Fruit fly (Drosophila melanogaster) whole organism, prepupa: ENCODE measurements around the gene CG4709.

Experiments used
- Blimp-1 ChIP-seq: fragments of 200-800 bp; sonication (Bioruptor generic); optimal IDR thresholded peaks from 3 replicates; lab custom pipeline; 2017; ENCODE audit warnings: missing biosample characterization, missing genetic modification characterization, mild to moderate bottlenecking, moderate library complexity, missing genetic modification reagents
- CG10631 ChIP-seq: fragments of 200-800 bp; sonication (Bioruptor generic); optimal IDR thresholded peaks from 2 replicates; lab custom pipeline; 2016; ENCODE audit warnings: missing biosample characterization, missing genetic modification characterization
- CG10669 ChIP-seq: fragments of 200-800 bp; sonication (Bioruptor generic); optimal IDR thresholded peaks from 3 replicates; lab custom pipeline; 2018; ENCODE audit warnings: missing biosample characterization, mild to moderate bottlenecking, missing genetic modification characterization, moderate library complexity
- CG11762 ChIP-seq: fragments of 200-800 bp; sonication (Bioruptor generic); optimal IDR thresholded peaks from 3 replicates; lab custom pipeline; 2016; ENCODE audit warnings: missing biosample characterization, missing genetic modification characterization; ENCODE audit not compliant: insufficient read depth
- CG11902 ChIP-seq: fragments of 200-800 bp; sonication (Bioruptor generic); optimal IDR thresholded peaks from 3 replicates; lab custom pipeline; 2016; ENCODE audit warnings: missing biosample characterization, missing genetic modification characterization
- CG15336 ChIP-seq: fragments of 200-800 bp; sonication (Bioruptor generic); IDR thresholded peaks from 2 replicates; pipeline ENCODE4 v1.3.6; 2022; ENCODE audit warnings: missing biosample characterization, missing genetic modification characterization
- CG1621 ChIP-seq: fragments of 200-800 bp; sonication (Bioruptor generic); optimal IDR thresholded peaks from 3 replicates; lab custom pipeline; 2018; ENCODE audit warnings: missing biosample characterization, mild to moderate bottlenecking, missing genetic modification characterization
- CG31627 ChIP-seq: fragments of 200-800 bp; sonication (Bioruptor generic); optimal IDR thresholded peaks from 3 replicates; lab custom pipeline; 2016; ENCODE audit warnings: missing biosample characterization, missing genetic modification characterization
- CG32006 ChIP-seq: fragments of 200-800 bp; sonication (Bioruptor generic); optimal IDR thresholded peaks from 3 replicates; lab custom pipeline; 2017; ENCODE audit warnings: missing biosample characterization, mild to moderate bottlenecking, missing genetic modification characterization
- CG34406 ChIP-seq: fragments of 200-800 bp; sonication (Bioruptor generic); optimal IDR thresholded peaks from 3 replicates; lab custom pipeline; 2016; ENCODE audit warnings: missing biosample characterization, missing genetic modification characterization
- CG3919 ChIP-seq: fragments of 200-800 bp; sonication (Bioruptor generic); optimal IDR thresholded peaks from 3 replicates; lab custom pipeline; 2016; ENCODE audit warnings: missing biosample characterization, missing genetic modification characterization
- CG6163 ChIP-seq: fragments of 200-800 bp; sonication (Bioruptor generic); IDR thresholded peaks from 3 replicates; pipeline ENCODE4 v1.3.6; 2022; ENCODE audit warnings: missing biosample characterization, missing genetic modification characterization
- CG6276 ChIP-seq: fragments of 200-800 bp; sonication (Bioruptor generic); optimal IDR thresholded peaks from 2 replicates; lab custom pipeline; 2017; ENCODE audit warnings: missing biosample characterization, mild to moderate bottlenecking, missing genetic modification characterization
- CG6808 ChIP-seq: fragments of 200-800 bp; sonication (Bioruptor generic); optimal IDR thresholded peaks from 3 replicates; lab custom pipeline; 2017; ENCODE audit warnings: missing biosample characterization, missing genetic modification characterization, mild to moderate bottlenecking, moderate library complexity, missing genetic modification reagents
- CG6854 ChIP-seq: fragments of 200-800 bp; sonication (Bioruptor generic); optimal IDR thresholded peaks from 2 replicates; lab custom pipeline; 2017; ENCODE audit warnings: missing biosample characterization, mild to moderate bottlenecking, missing genetic modification characterization
- CG7368 ChIP-seq: fragments of 200-800 bp; sonication (Bioruptor generic); optimal IDR thresholded peaks from 3 replicates; lab custom pipeline; 2016; ENCODE audit warnings: missing biosample characterization, missing genetic modification characterization
- CG8119 ChIP-seq: fragments of 200-800 bp; sonication (Bioruptor generic); IDR thresholded peaks from 3 replicates; pipeline ENCODE4 v1.3.6; 2022; ENCODE audit warnings: missing biosample characterization, missing genetic modification characterization
- CG8319 ChIP-seq: fragments of 200-800 bp; sonication (Bioruptor generic); optimal IDR thresholded peaks from 3 replicates; lab custom pipeline; 2016; ENCODE audit warnings: missing biosample characterization, missing genetic modification characterization
- CG8632 ChIP-seq: fragments of 200-800 bp; sonication (Bioruptor generic); optimal IDR thresholded peaks from 3 replicates; lab custom pipeline; 2016; ENCODE audit warnings: missing biosample characterization, missing genetic modification characterization
- CG9139 ChIP-seq: fragments of 200-800 bp; sonication (Bioruptor generic); optimal IDR thresholded peaks from 3 replicates; lab custom pipeline; 2017; ENCODE audit warnings: missing biosample characterization, mild to moderate bottlenecking, missing genetic modification characterization
- Eip75B ChIP-seq: fragments of 200-800 bp; sonication (Bioruptor generic); optimal IDR thresholded peaks from 3 replicates; lab custom pipeline; 2016; ENCODE audit warnings: missing biosample characterization, missing genetic modification characterization
- Eip78C ChIP-seq: fragments of 200-800 bp; sonication (Bioruptor generic); peaks from one replicate; lab custom pipeline; 2016; ENCODE audit warnings: missing biosample characterization, missing genetic modification characterization
- Eip93F ChIP-seq: fragments of 200-800 bp; sonication (Bioruptor generic); optimal IDR thresholded peaks from 2 replicates; lab custom pipeline; 2016; ENCODE audit warnings: missing biosample characterization, mild to moderate bottlenecking, missing genetic modification characterization
- Ets21C ChIP-seq: fragments of 200-800 bp; sonication (Bioruptor generic); optimal IDR thresholded peaks from 3 replicates; lab custom pipeline; 2016; ENCODE audit warnings: missing biosample characterization, missing genetic modification characterization
- Gug ChIP-seq: fragments of 200-800 bp; sonication (Bioruptor generic); IDR thresholded peaks from 2 replicates; pipeline ENCODE4 v1.3.6; 2022; ENCODE audit warnings: missing biosample characterization, missing genetic modification characterization
- Hr39 ChIP-seq: fragments of 200-800 bp; sonication (Bioruptor generic); optimal IDR thresholded peaks from 2 replicates; lab custom pipeline; 2016; ENCODE audit warnings: missing biosample characterization, missing genetic modification characterization
- Hr4 ChIP-seq: fragments of 200-800 bp; sonication (Bioruptor generic); optimal IDR thresholded peaks from 3 replicates; lab custom pipeline; 2016; ENCODE audit warnings: missing biosample characterization, missing genetic modification characterization
- Met ChIP-seq: fragments of 200-800 bp; sonication (Bioruptor generic); optimal IDR thresholded peaks from 3 replicates; lab custom pipeline; 2016; ENCODE audit warnings: missing biosample characterization, missing genetic modification characterization
- OdsH ChIP-seq: fragments of 200-800 bp; sonication (Bioruptor generic); optimal IDR thresholded peaks from 3 replicates; lab custom pipeline; 2016; ENCODE audit warnings: missing biosample characterization, missing genetic modification characterization
- Smox ChIP-seq: fragments of 200-800 bp; sonication (Bioruptor generic); optimal IDR thresholded peaks from 3 replicates; lab custom pipeline; 2016; ENCODE audit warnings: missing biosample characterization, missing genetic modification characterization
- Sox102F ChIP-seq: fragments of 200-800 bp; sonication (Bioruptor generic); optimal IDR thresholded peaks from 2 replicates; lab custom pipeline; 2016; ENCODE audit warnings: missing biosample characterization, mild to moderate bottlenecking, missing genetic modification characterization
- Sox14 ChIP-seq: fragments of 200-800 bp; sonication (Bioruptor generic); optimal IDR thresholded peaks from 3 replicates; lab custom pipeline; 2016; ENCODE audit warnings: missing biosample characterization, missing genetic modification characterization
- Sox15 ChIP-seq: fragments of 200-800 bp; sonication (Bioruptor generic); optimal IDR thresholded peaks from 3 replicates; lab custom pipeline; 2016; ENCODE audit warnings: missing biosample characterization, missing genetic modification characterization
- achi ChIP-seq: fragments of 200-800 bp; sonication (Bioruptor generic); optimal IDR thresholded peaks from 3 replicates; lab custom pipeline; 2016; ENCODE audit warnings: missing biosample characterization, missing genetic modification characterization
- acj6 ChIP-seq: fragments of 200-800 bp; sonication (Bioruptor generic); optimal IDR thresholded peaks from 3 replicates; lab custom pipeline; 2016; ENCODE audit warnings: missing biosample characterization, missing genetic modification characterization
- cyc ChIP-seq: fragments of 200-800 bp; sonication (Bioruptor generic); optimal IDR thresholded peaks from 3 replicates; lab custom pipeline; 2016; ENCODE audit warnings: missing biosample characterization, missing genetic modification characterization
- dsx ChIP-seq: fragments of 200-800 bp; optimal IDR thresholded peaks from 3 replicates; lab custom pipeline; 2019; ENCODE audit warnings: missing biosample characterization, mild to moderate bottlenecking, missing genetic modification characterization, moderate library complexity; ENCODE audit not compliant: poor library complexity, severe bottlenecking
- eg ChIP-seq: fragments of 200-800 bp; sonication (Bioruptor generic); IDR thresholded peaks from 3 replicates; pipeline ENCODE4 v1.3.6; 2022; ENCODE audit warnings: missing biosample characterization, missing genetic modification characterization
- esn ChIP-seq: fragments of 200-800 bp; sonication (Bioruptor generic); optimal IDR thresholded peaks from 2 replicates; lab custom pipeline; 2016; ENCODE audit warnings: missing biosample characterization, mild to moderate bottlenecking, missing genetic modification characterization, moderate library complexity
- fd59A ChIP-seq: fragments of 200-800 bp; sonication (Bioruptor generic); optimal IDR thresholded peaks from 2 replicates; lab custom pipeline; 2017; ENCODE audit warnings: missing biosample characterization, mild to moderate bottlenecking, missing genetic modification characterization, missing genetic modification reagents
- fkh ChIP-seq: fragments of 200-800 bp; sonication (Bioruptor generic); optimal IDR thresholded peaks from 3 replicates; lab custom pipeline; 2017; ENCODE audit warnings: missing biosample characterization, mild to moderate bottlenecking, missing genetic modification characterization, moderate library complexity
- lz ChIP-seq: fragments of 200-800 bp; sonication (Bioruptor generic); optimal IDR thresholded peaks from 3 replicates; lab custom pipeline; 2016; ENCODE audit warnings: missing biosample characterization, missing genetic modification characterization
- net ChIP-seq: fragments of 200-800 bp; sonication (Bioruptor generic); optimal IDR thresholded peaks from 3 replicates; lab custom pipeline; 2016; ENCODE audit warnings: missing biosample characterization, missing genetic modification characterization
- pdm3 ChIP-seq: fragments of 200-800 bp; sonication (Bioruptor generic); optimal IDR thresholded peaks from 3 replicates; lab custom pipeline; 2016; ENCODE audit warnings: missing biosample characterization, missing genetic modification characterization
- salr ChIP-seq, 2 experiments: fragments of 200-800 bp; sonication (Bioruptor generic); optimal IDR thresholded peaks; 3 replicates each; lab custom pipeline; 2016 to 2018; ENCODE audit warnings: missing biosample characterization in 2 of 2, missing genetic modification characterization in 2 of 2, mild to moderate bottlenecking in 1 of 2
- ss ChIP-seq, 2 experiments: fragments of 200-800 bp; sonication (Bioruptor generic); optimal IDR thresholded peaks; 2 replicates in 1 of 2; 3 replicates in 1 of 2; lab custom pipeline; 2017 to 2018; ENCODE audit warnings: mild to moderate bottlenecking in 2 of 2, missing biosample characterization in 2 of 2, missing genetic modification characterization in 2 of 2, moderate library complexity in 1 of 2
- svp ChIP-seq: fragments of 200-800 bp; sonication (Bioruptor generic); peaks from one replicate; lab custom pipeline; 2016; ENCODE audit warnings: missing biosample characterization, missing genetic modification characterization
- topi ChIP-seq: fragments of 200-800 bp; sonication (Bioruptor generic); optimal IDR thresholded peaks from 3 replicates; lab custom pipeline; 2016; ENCODE audit warnings: missing biosample characterization, missing genetic modification characterization
- vri ChIP-seq: fragments of 200-800 bp; sonication (Bioruptor generic); optimal IDR thresholded peaks from 3 replicates; lab custom pipeline; 2016; ENCODE audit warnings: missing biosample characterization, mild to moderate bottlenecking, missing genetic modification characterization

Gene CG4709

DNA sequence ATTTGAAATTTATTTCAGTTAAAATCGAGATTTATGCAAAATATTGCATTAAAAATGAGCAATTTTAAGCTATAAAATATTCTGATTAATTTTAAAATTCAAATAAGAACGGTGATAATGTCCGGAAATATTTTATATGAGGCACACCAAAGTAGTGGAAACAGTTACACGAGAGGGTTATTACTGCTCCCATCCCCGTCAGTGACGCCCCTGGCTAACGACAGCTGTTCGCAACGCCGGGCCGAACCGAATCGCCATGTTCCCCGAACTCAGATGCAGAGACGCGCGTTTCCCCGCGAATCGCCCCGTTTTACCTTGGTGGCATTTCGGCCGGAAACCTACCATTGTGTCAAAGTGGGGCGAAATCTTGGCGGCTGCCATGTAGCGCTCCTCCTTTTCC is 42.3 kb upstream of the CG4709 start:
- no peak for TF ChIP-seq salr (GFP tag; optimal IDR thresholded peaks at IDR 0.05; lab: Kevin White, UChicago)
- TF ChIP-seq OdsH: no peak
- no peak for TF ChIP-seq CG1621 (tag; lab: Kevin White, UChicago)
- TF ChIP-seq Met (GFP tag; lab: Kevin White, UChicago): peak; percentile 8
- TF ChIP-seq CG10669 (GFP tag; lab: Kevin White, UChicago): no peak
- 0 out of 2 replicates have a peak, but pooled peaks have one; percentile 13 for TF ChIP-seq Gug
- TF ChIP-seq CG8119: peak; percentile 28; the same call in 2 of the 3 replicates
- peak; percentile 40 for TF ChIP-seq lz (GFP tag; lab: Kevin White, UChicago)
- peak; percentile 7 for TF ChIP-seq CG32006
- TF ChIP-seq Eip93F (GFP tag; lab: Kevin White, UChicago): no peak
- TF ChIP-seq Blimp-1 (GFP tag; lab: Kevin White, UChicago): no peak
- TF ChIP-seq svp: no peak
- TF ChIP-seq CG9139: no peak
- no peak for TF ChIP-seq Sox15
- peak; percentile 43 for TF ChIP-seq Eip78C (GFP tag; lab: Kevin White, UChicago)
- peak; percentile 80 for TF ChIP-seq eg (GFP tag; lab: Robert Waterston, UW)
- TF ChIP-seq dsx (GFP tag; lab: Kevin White, UChicago): no peak
- no peak for TF ChIP-seq esn (GFP tag; lab: Kevin White, UChicago)
- TF ChIP-seq CG10631 (GFP tag; lab: Kevin White, UChicago): no peak
- TF ChIP-seq CG8632: no peak
- peak; percentile 37 for TF ChIP-seq net
- peak; percentile 28 for TF ChIP-seq pdm3 (GFP tag; lab: Kevin White, UChicago)
- TF ChIP-seq Sox102F: no peak
- TF ChIP-seq Eip75B (GFP tag; lab: Kevin White, UChicago): peak; percentile 16
- no peak for TF ChIP-seq topi (GFP tag; lab: Kevin White, UChicago)
- peak; percentile 67 for TF ChIP-seq Hr4 (GFP tag; lab: Kevin White, UChicago)
- peak; percentile 13 for TF ChIP-seq Hr39 (GFP tag; lab: Kevin White, UChicago)
- no peak for TF ChIP-seq vri (GFP tag; lab: Kevin White, UChicago)
- TF ChIP-seq acj6 (GFP tag; lab: Kevin White, UChicago): peak; percentile 1
- TF ChIP-seq cyc (GFP tag; lab: Kevin White, UChicago): peak; percentile 9
- no peak for TF ChIP-seq fkh (GFP tag; lab: Kevin White, UChicago)
- no peak for TF ChIP-seq CG15336
- peak; percentile 13 for TF ChIP-seq Smox (GFP tag; lab: Kevin White, UChicago)
- no peak for TF ChIP-seq CG11762 (GFP tag; lab: Kevin White, UChicago)
- TF ChIP-seq CG7368 (GFP tag; lab: Kevin White, UChicago): no peak
- TF ChIP-seq CG31627 (GFP tag; lab: Kevin White, UChicago): no peak
- peak; percentile 6 for TF ChIP-seq achi (GFP tag; lab: Kevin White, UChicago)
- no peak for TF ChIP-seq CG11902 (GFP tag; lab: Kevin White, UChicago)
- TF ChIP-seq CG6163: peak; percentile 49; the same call in 2 of the 3 replicates

DNA sequence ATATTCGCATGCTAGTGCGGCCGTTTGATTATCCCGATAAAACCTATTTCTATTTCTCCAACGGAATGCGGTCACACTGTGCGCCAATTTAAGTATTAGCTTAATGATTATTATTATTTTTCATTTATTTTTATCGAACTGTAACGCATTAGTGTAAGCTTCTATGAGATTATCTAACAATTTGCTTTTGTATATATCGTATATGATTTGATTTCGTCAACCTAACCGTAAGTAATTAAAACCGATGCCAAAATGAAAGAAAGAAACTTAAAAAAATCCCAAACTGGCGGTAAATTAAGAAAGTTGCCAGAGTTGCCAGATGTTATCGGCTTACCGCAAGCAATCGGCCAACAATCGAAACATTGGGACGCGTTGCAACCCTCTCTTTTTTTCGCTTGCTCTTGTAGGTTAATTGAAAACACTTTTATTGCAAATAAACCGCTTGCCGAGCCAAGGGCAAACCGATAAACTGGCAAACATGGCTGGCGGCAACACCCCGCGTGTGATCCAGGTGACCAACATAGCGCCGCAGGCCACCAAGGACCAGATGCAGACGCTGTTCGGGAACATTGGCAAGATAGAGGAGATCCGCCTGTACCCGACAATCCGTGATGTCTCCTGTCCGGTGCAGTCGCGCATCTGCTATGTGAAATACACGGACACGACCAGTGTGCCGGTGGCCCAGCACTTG is 41.4 kb upstream of the CG4709 start, which contains the start of the genes Etl1 and Srp54:
Gene Etl1 (minus strand): TSS at position 39 of the 691 bp plus-strand sequence.
Gene Srp54 (plus strand): TSS at position 342 of the 691 bp plus-strand sequence.
- TF ChIP-seq Hr39 (GFP tag; lab: Kevin White, UChicago): no peak
- TF ChIP-seq CG6854 (GFP tag; lab: Kevin White, UChicago): no peak
- TF ChIP-seq OdsH: no peak
- TF ChIP-seq Gug: no peak
- TF ChIP-seq CG10631 (GFP tag; lab: Kevin White, UChicago): no peak
- no peak for TF ChIP-seq pdm3 (GFP tag; lab: Kevin White, UChicago)
- TF ChIP-seq lz (GFP tag; lab: Kevin White, UChicago): peak; percentile 3
- TF ChIP-seq ss (GFP tag; optimal IDR thresholded peaks at IDR 0.05; lab: Kevin White, UChicago): no peak
- no peak for TF ChIP-seq fd59A (GFP tag; lab: Kevin White, UChicago)
- TF ChIP-seq CG15336: no peak
- TF ChIP-seq CG32006: no peak
- no peak for TF ChIP-seq CG8319 (GFP tag; lab: Kevin White, UChicago)
- TF ChIP-seq cyc (GFP tag; lab: Kevin White, UChicago): no peak
- TF ChIP-seq Sox14: peak; percentile 17
- TF ChIP-seq Met (GFP tag; lab: Kevin White, UChicago): no peak
- TF ChIP-seq esn (GFP tag; lab: Kevin White, UChicago): peak; percentile 11
- no peak for TF ChIP-seq CG6276
- peak; percentile 22 for TF ChIP-seq CG3919 (GFP tag; lab: Kevin White, UChicago)
- TF ChIP-seq achi (GFP tag; lab: Kevin White, UChicago): no peak
- no peak for TF ChIP-seq acj6 (GFP tag; lab: Kevin White, UChicago)
- no peak for TF ChIP-seq CG9139
- no peak for TF ChIP-seq CG6808 (GFP tag; lab: Kevin White, UChicago)
- TF ChIP-seq Ets21C (GFP tag; lab: Kevin White, UChicago): no peak
- TF ChIP-seq dsx (GFP tag; lab: Kevin White, UChicago): no peak
- no peak for TF ChIP-seq CG34406
